Worm (Caenorhabditis elegans) whole organism, late embryonic: ENCODE data around the gene F47C12.6.

Experiments used
- C08G9.2 ChIP-seq: sonication (generic microtip); optimal IDR thresholded peaks from 2 replicates; lab custom pipeline; 2016; ENCODE audit warnings: mild to moderate bottlenecking, missing genetic modification characterization, moderate library complexity, missing compliant biosample characterization
- C38D4.7 ChIP-seq: fragments of 200-800 bp; sonication (Bioruptor generic); optimal IDR thresholded peaks from 2 replicates; lab custom pipeline; 2018; ENCODE audit warnings: mild to moderate bottlenecking, missing genetic modification characterization, moderate library complexity, missing compliant biosample characterization
- K02D7.2 ChIP-seq: sonication (generic microtip); optimal IDR thresholded peaks from 2 replicates; lab custom pipeline; 2017; ENCODE audit warnings: mild to moderate bottlenecking, missing genetic modification characterization, missing compliant biosample characterization
- ahr-1 ChIP-seq: sonication (generic microtip); optimal IDR thresholded peaks from 2 replicates; lab custom pipeline; 2016; ENCODE audit warnings: missing genetic modification characterization, missing compliant biosample characterization
- ama-1 ChIP-seq: fragments of 150-350 bp; optimal IDR thresholded peaks from 2 replicates; lab custom pipeline; 2014
- ceh-14 ChIP-seq: sonication (generic microtip); optimal IDR thresholded peaks from 2 replicates; lab custom pipeline; 2016; ENCODE audit warnings: missing genotype, missing genetic modification characterization, missing compliant biosample characterization
- ceh-18 ChIP-seq: sonication (generic microtip); optimal IDR thresholded peaks from 2 replicates; lab custom pipeline; 2016; ENCODE audit warnings: missing genetic modification characterization, missing compliant biosample characterization
- ceh-19 ChIP-seq: fragments of 200-800 bp; sonication (Bioruptor generic); optimal IDR thresholded peaks from 2 replicates; lab custom pipeline; 2018; ENCODE audit warnings: mild to moderate bottlenecking, missing genetic modification characterization, missing compliant biosample characterization
- ceh-2 ChIP-seq: sonication (generic microtip); optimal IDR thresholded peaks from 2 replicates; lab custom pipeline; 2016; ENCODE audit warnings: missing genotype, missing genetic modification characterization, missing compliant biosample characterization
- ceh-22 ChIP-seq: sonication (generic microtip); optimal IDR thresholded peaks from 2 replicates; lab custom pipeline; 2017; ENCODE audit warnings: missing biosample characterization, missing genetic modification characterization
- ceh-24 ChIP-seq: sonication (generic microtip); optimal IDR thresholded peaks from 2 replicates; lab custom pipeline; 2016; ENCODE audit warnings: mild to moderate bottlenecking, missing genetic modification characterization, missing compliant biosample characterization
- ceh-30 ChIP-seq: fragments of 150-350 bp; optimal IDR thresholded peaks from 2 replicates; lab custom pipeline; 2014; ENCODE audit warnings: missing biosample characterization, missing genetic modification characterization
- ceh-31 ChIP-seq: sonication (generic microtip); optimal IDR thresholded peaks from 2 replicates; lab custom pipeline; 2016; ENCODE audit warnings: missing genetic modification characterization, missing compliant biosample characterization
- ceh-34 ChIP-seq: sonication (generic microtip); optimal IDR thresholded peaks from 2 replicates; lab custom pipeline; 2016; ENCODE audit warnings: mild to moderate bottlenecking, missing genetic modification characterization, missing compliant biosample characterization
- ceh-48 ChIP-seq: sonication (generic microtip); optimal IDR thresholded peaks from 2 replicates; lab custom pipeline; 2016; ENCODE audit warnings: missing genetic modification characterization, inconsistent platforms, missing compliant biosample characterization
- che-1 ChIP-seq: sonication (generic microtip); optimal IDR thresholded peaks from 2 replicates; lab custom pipeline; 2016; ENCODE audit warnings: mild to moderate bottlenecking, missing genetic modification characterization, missing compliant biosample characterization
- dmd-4 ChIP-seq: sonication (generic microtip); optimal IDR thresholded peaks from 2 replicates; lab custom pipeline; 2016; ENCODE audit warnings: borderline replicate concordance, missing genetic modification characterization, missing compliant biosample characterization
- dve-1 ChIP-seq: sonication (generic microtip); optimal IDR thresholded peaks from 2 replicates; lab custom pipeline; 2017; ENCODE audit warnings: antibody characterized with exemption, mild to moderate bottlenecking, missing genetic modification characterization, missing compliant biosample characterization
- elt-4 ChIP-seq: sonication (generic microtip); optimal IDR thresholded peaks from 2 replicates; lab custom pipeline; 2016; ENCODE audit warnings: missing genetic modification characterization, missing compliant biosample characterization
- fax-1 ChIP-seq: sonication (generic microtip); optimal IDR thresholded peaks from 2 replicates; lab custom pipeline; 2016; ENCODE audit warnings: missing genotype, missing genetic modification characterization, missing compliant biosample characterization
- fkh-10 ChIP-seq: fragments of 150-350 bp; optimal IDR thresholded peaks from 2 replicates; lab custom pipeline; 2014; ENCODE audit warnings: missing biosample characterization, missing genetic modification reagents, missing genetic modification characterization
- fkh-6 ChIP-seq: sonication (generic microtip); optimal IDR thresholded peaks from 2 replicates; lab custom pipeline; 2016; ENCODE audit warnings: missing genetic modification characterization, missing compliant biosample characterization
- gmeb-2 ChIP-seq: sonication (generic microtip); optimal IDR thresholded peaks from 2 replicates; lab custom pipeline; 2016; ENCODE audit warnings: missing genetic modification characterization, inconsistent platforms, missing compliant biosample characterization
- hlh-13 ChIP-seq: fragments of 200-800 bp; sonication (Bioruptor generic); optimal IDR thresholded peaks from 2 replicates; lab custom pipeline; 2018; ENCODE audit warnings: mild to moderate bottlenecking, missing genetic modification characterization, missing compliant biosample characterization
- hlh-15 ChIP-seq: sonication (generic microtip); optimal IDR thresholded peaks from 2 replicates; lab custom pipeline; 2016; ENCODE audit warnings: missing genetic modification characterization, missing compliant biosample characterization
- hlh-30 ChIP-seq: sonication (generic microtip); optimal IDR thresholded peaks from 2 replicates; lab custom pipeline; 2017; ENCODE audit warnings: antibody characterized with exemption, missing genetic modification characterization, missing compliant biosample characterization; ENCODE audit not compliant: insufficient read depth
- hlh-6 ChIP-seq: sonication (generic microtip); optimal IDR thresholded peaks from 2 replicates; lab custom pipeline; 2016; ENCODE audit warnings: missing genotype, missing genetic modification characterization, missing compliant biosample characterization
- hlh-8 ChIP-seq: sonication (generic microtip); optimal IDR thresholded peaks from 2 replicates; lab custom pipeline; 2016; ENCODE audit warnings: missing genotype, missing genetic modification characterization, missing compliant biosample characterization
- lim-6 ChIP-seq: sonication (generic microtip); optimal IDR thresholded peaks from 2 replicates; lab custom pipeline; 2016; ENCODE audit warnings: missing genetic modification characterization, missing compliant biosample characterization
- lin-11 ChIP-seq: fragments of 200-800 bp; sonication (Bioruptor generic); optimal IDR thresholded peaks from 2 replicates; lab custom pipeline; 2018; ENCODE audit warnings: mild to moderate bottlenecking, missing genetic modification characterization, missing compliant biosample characterization
- madf-2 ChIP-seq: sonication (generic microtip); optimal IDR thresholded peaks from 2 replicates; lab custom pipeline; 2017; ENCODE audit warnings: missing genetic modification characterization, missing compliant biosample characterization
- nfya-1 ChIP-seq: sonication (generic microtip); optimal IDR thresholded peaks from 2 replicates; lab custom pipeline; 2017; ENCODE audit warnings: missing genetic modification characterization, mild to moderate bottlenecking, missing compliant biosample characterization, antibody characterized with exemption, moderate library complexity
- nhr-11 ChIP-seq: fragments of 150-350 bp; optimal IDR thresholded peaks from 2 replicates; lab custom pipeline; 2014; ENCODE audit warnings: missing biosample characterization, missing genetic modification characterization
- odd-2 ChIP-seq: sonication (generic microtip); optimal IDR thresholded peaks from 2 replicates; lab custom pipeline; 2017; ENCODE audit warnings: antibody characterized with exemption, mild to moderate bottlenecking, missing genetic modification characterization, missing compliant biosample characterization
- pag-3 ChIP-seq: sonication (generic microtip); optimal IDR thresholded peaks from 2 replicates; lab custom pipeline; 2016; ENCODE audit warnings: missing compliant biosample characterization, missing genetic modification characterization, borderline replicate concordance
- pat-9 ChIP-seq: fragments of 200-800 bp; sonication (Bioruptor generic); optimal IDR thresholded peaks from 2 replicates; lab custom pipeline; 2018; ENCODE audit warnings: mild to moderate bottlenecking, missing genetic modification characterization, moderate library complexity, missing compliant biosample characterization
- pqm-1 ChIP-seq: sonication (generic microtip); optimal IDR thresholded peaks from 2 replicates; lab custom pipeline; 2016; ENCODE audit warnings: missing genetic modification characterization, missing compliant biosample characterization
- ref-2 ChIP-seq: sonication (generic microtip); optimal IDR thresholded peaks from 2 replicates; lab custom pipeline; 2016; ENCODE audit warnings: missing genetic modification characterization, missing compliant biosample characterization
- rnt-1 ChIP-seq: sonication (generic microtip); optimal IDR thresholded peaks from 2 replicates; lab custom pipeline; 2016; ENCODE audit warnings: missing genetic modification characterization, missing compliant biosample characterization
- sdc-2 ChIP-seq: sonication (generic microtip); optimal IDR thresholded peaks from 2 replicates; lab custom pipeline; 2016; ENCODE audit warnings: missing genotype, missing genetic modification characterization, missing compliant biosample characterization
- sox-2 ChIP-seq: fragments of 200-800 bp; sonication (Bioruptor generic); IDR thresholded peaks from 2 replicates; pipeline ENCODE4 v1.3.6; 2022; ENCODE audit warnings: missing genetic modification reagents, missing genetic modification characterization, missing compliant biosample characterization
- tbx-2 ChIP-seq: sonication (generic microtip); optimal IDR thresholded peaks from 2 replicates; lab custom pipeline; 2016; ENCODE audit warnings: missing genetic modification characterization, missing compliant biosample characterization
- tbx-7 ChIP-seq: sonication (generic microtip); optimal IDR thresholded peaks from 2 replicates; lab custom pipeline; 2016; ENCODE audit warnings: missing genotype, missing genetic modification characterization, missing compliant biosample characterization
- unc-42 ChIP-seq: sonication (generic microtip); optimal IDR thresholded peaks from 2 replicates; lab custom pipeline; 2016; ENCODE audit warnings: missing genotype, missing genetic modification characterization, missing compliant biosample characterization
- unc-86 ChIP-seq: sonication (generic microtip); optimal IDR thresholded peaks from 2 replicates; lab custom pipeline; 2016; ENCODE audit warnings: missing genetic modification characterization, missing compliant biosample characterization
- zip-5 ChIP-seq: sonication (generic microtip); optimal IDR thresholded peaks from 2 replicates; lab custom pipeline; 2016; ENCODE audit warnings: missing genetic modification characterization, missing compliant biosample characterization

F47C12.6 gene

ce11 chrIV:4024159-4025004, 31.2 kb upstream of the F47C12.6 start:
- TF ChIP-seq ceh-31 (tag; lab: Kevin White, UChicago) = no peak
- peak; percentile 48 for TF ChIP-seq nfya-1 (tag; lab: Kevin White, UChicago)
- no peak for TF ChIP-seq unc-86 (tag; lab: Kevin White, UChicago)
- no peak for TF ChIP-seq ahr-1 (tag; lab: Kevin White, UChicago)
- peak; percentile 31 for TF ChIP-seq tbx-2
- no peak for TF ChIP-seq hlh-6 (tag; lab: Kevin White, UChicago)
- TF ChIP-seq C38D4.7 (GFP tag; lab: Kevin White, UChicago) = peak; percentile 11
- no peak for TF ChIP-seq lim-6
- TF ChIP-seq ceh-19 (GFP tag; lab: Kevin White, UChicago) = no peak
- no peak for TF ChIP-seq zip-5 (tag; lab: Kevin White, UChicago)
- TF ChIP-seq tbx-7 (tag; lab: Kevin White, UChicago) = no peak
- TF ChIP-seq unc-42 (tag; lab: Kevin White, UChicago) = peak; percentile 30
- TF ChIP-seq ceh-14 (tag; lab: Kevin White, UChicago) = no peak
- TF ChIP-seq ceh-34 (tag; lab: Kevin White, UChicago) = peak; percentile 7
- no peak for TF ChIP-seq fax-1 (tag; lab: Kevin White, UChicago)
- TF ChIP-seq fkh-10 (GFP tag; lab: Kevin White, UChicago) = no peak
- no peak for TF ChIP-seq sox-2 (GFP tag; lab: Robert Waterston, UW)
- peak; percentile 21 for TF ChIP-seq C08G9.2 (tag; lab: Kevin White, UChicago)
- no peak for TF ChIP-seq hlh-13 (GFP tag; lab: Kevin White, UChicago)
- peak; percentile 22 for TF ChIP-seq ceh-18 (tag; lab: Kevin White, UChicago)

ce11 chrIV:4021847-4022780, 28.9 kb upstream of the F47C12.6 start:
- TF ChIP-seq dmd-4 (tag; lab: Kevin White, UChicago) = no peak
- TF ChIP-seq unc-42 (tag; lab: Kevin White, UChicago) = peak; percentile 8

ce11 chrIV:4019836-4020235, 26.6 kb upstream of the F47C12.6 start:
- no peak for TF ChIP-seq ceh-14 (tag; lab: Kevin White, UChicago)
- TF ChIP-seq ceh-2 (tag; lab: Kevin White, UChicago) = no peak
- TF ChIP-seq K02D7.2 (tag; lab: Kevin White, UChicago) = no peak
- TF ChIP-seq ama-1 (lab: Kevin White, UChicago) = no peak
- peak; percentile 65 for TF ChIP-seq ref-2 (tag; lab: Kevin White, UChicago)
- peak; percentile 41 for TF ChIP-seq dve-1
- TF ChIP-seq elt-4 (tag; lab: Kevin White, UChicago) = no peak
- TF ChIP-seq zip-5 (tag; lab: Kevin White, UChicago) = no peak
- TF ChIP-seq ceh-30 = peak; percentile 58
- TF ChIP-seq madf-2 = no peak
- TF ChIP-seq tbx-7 (tag; lab: Kevin White, UChicago) = no peak
- TF ChIP-seq sdc-2 (tag; lab: Kevin White, UChicago) = no peak
- no peak for TF ChIP-seq ceh-22 (tag; lab: Kevin White, UChicago)
- TF ChIP-seq ceh-24 = no peak
- no peak for TF ChIP-seq hlh-8 (tag; lab: Kevin White, UChicago)
- peak; percentile 9 for TF ChIP-seq pqm-1 (tag; lab: Kevin White, UChicago)
- no peak for TF ChIP-seq pag-3
- TF ChIP-seq gmeb-2 = no peak
- no peak for TF ChIP-seq odd-2 (tag; lab: Kevin White, UChicago)
- TF ChIP-seq che-1 (tag; lab: Kevin White, UChicago) = peak; percentile 34
- no peak for TF ChIP-seq hlh-30
- TF ChIP-seq pat-9 (tag; lab: Kevin White, UChicago) = no peak
- TF ChIP-seq lin-11 = no peak
- no peak for TF ChIP-seq hlh-15 (tag; lab: Kevin White, UChicago)
- TF ChIP-seq ceh-48 (tag; lab: Kevin White, UChicago) = no peak
- TF ChIP-seq fkh-6 (tag; lab: Kevin White, UChicago) = no peak
- no peak for TF ChIP-seq rnt-1
- no peak for TF ChIP-seq nhr-11 (tag; lab: Kevin White, UChicago)
